Fruit fly (Drosophila melanogaster) whole organism, pupa: ENCODE measurements around the gene ifc.

Source experiments
- CG10348 ChIP-seq: fragments of 200-800 bp; sonication (Bioruptor generic); IDR thresholded peaks from 2 replicates; pipeline ENCODE4 v1.3.6; 2022; ENCODE audit warnings: missing biosample characterization, missing genetic modification characterization
- CG12605 ChIP-seq: fragments of 200-800 bp; sonication (Bioruptor generic); IDR thresholded peaks from 2 replicates; pipeline ENCODE4 v1.3.6; 2022; ENCODE audit warnings: missing biosample characterization, missing genetic modification characterization
- CG14655 ChIP-seq: fragments of 200-800 bp; sonication (Bioruptor generic); optimal IDR thresholded peaks from 3 replicates; lab custom pipeline; 2017; ENCODE audit warnings: mild to moderate bottlenecking, missing biosample characterization, missing genetic modification reagents, missing genetic modification characterization
- CG32121 ChIP-seq: fragments of 200-800 bp; sonication (Bioruptor generic); IDR thresholded peaks from 2 replicates; pipeline ENCODE4 v1.3.6; 2022; ENCODE audit warnings: missing biosample characterization, missing genetic modification characterization
- CG9948 ChIP-seq: fragments of 200-800 bp; sonication (Bioruptor generic); optimal IDR thresholded peaks from 2 replicates; lab custom pipeline; 2018; ENCODE audit warnings: missing biosample characterization, mild to moderate bottlenecking, missing genetic modification characterization, moderate library complexity
- D1 ChIP-seq: fragments of 200-800 bp; sonication (Bioruptor generic); optimal IDR thresholded peaks from 2 replicates; lab custom pipeline; 2018; ENCODE audit warnings: missing biosample characterization, mild to moderate bottlenecking, missing genetic modification characterization, moderate library complexity
- EcR ChIP-seq: fragments of 200-800 bp; sonication (Bioruptor generic); optimal IDR thresholded peaks from 3 replicates; lab custom pipeline; 2019; ENCODE audit warnings: missing biosample characterization, missing genetic modification characterization, mild to moderate bottlenecking, moderate library complexity, missing genetic modification reagents
- Ets98B ChIP-seq: fragments of 200-800 bp; sonication (Bioruptor generic); IDR thresholded peaks from 2 replicates; pipeline ENCODE4 v1.3.6; 2022; ENCODE audit warnings: missing biosample characterization, missing genetic modification characterization
- Pif1A ChIP-seq: fragments of 200-800 bp; sonication (Bioruptor generic); optimal IDR thresholded peaks from 3 replicates; lab custom pipeline; 2016; ENCODE audit warnings: missing biosample characterization, missing genetic modification characterization
- Pif1B ChIP-seq: fragments of 200-800 bp; sonication (Bioruptor generic); optimal IDR thresholded peaks from 3 replicates; lab custom pipeline; 2016; ENCODE audit warnings: missing biosample characterization, missing genetic modification characterization
- fd96Ca ChIP-seq: fragments of 200-800 bp; sonication (Bioruptor generic); IDR thresholded peaks from 3 replicates; pipeline ENCODE4 v1.3.6; 2022; ENCODE audit warnings: missing biosample characterization, missing genetic modification characterization

- TF ChIP-seq Pif1A (GFP tag; lab: Kevin White, UChicago): no peak
- no peak for TF ChIP-seq Ets98B (GFP tag; lab: Robert Waterston, UW)
- no peak for TF ChIP-seq EcR
- no peak for TF ChIP-seq Pif1B (GFP tag; lab: Kevin White, UChicago)
- no peak for TF ChIP-seq CG10348
- TF ChIP-seq D1 (tag; lab: Kevin White, UChicago): no peak
- no peak for TF ChIP-seq CG32121
- no peak for TF ChIP-seq fd96Ca (GFP tag; lab: Robert Waterston, UW)
- no peak for TF ChIP-seq CG12605
- no peak for TF ChIP-seq CG9948 (tag; lab: Kevin White, UChicago)
- TF ChIP-seq CG14655: no peak
These were observed 24.8 kb upstream of the ifc start for dm6 chr2L:5961169-5961918.
